Worm (Caenorhabditis elegans) whole organism, late embryonic: Measurements from ENCODE around the gene sra-8.

ENCODE experiments used
- ama-1 ChIP-seq: fragments of 150-350 bp; optimal IDR thresholded peaks from 2 replicates; lab custom pipeline; 2014
- hlh-13 ChIP-seq: fragments of 200-800 bp; sonication (Bioruptor generic); optimal IDR thresholded peaks from 2 replicates; lab custom pipeline; 2018; ENCODE audit warnings: mild to moderate bottlenecking, missing genetic modification characterization, missing compliant biosample characterization
- pax-1 ChIP-seq: fragments of 150-350 bp; optimal IDR thresholded peaks from 2 replicates; lab custom pipeline; 2014; ENCODE audit warnings: missing biosample characterization, missing genetic modification characterization
- unc-55 ChIP-seq: sonication (generic microtip); optimal IDR thresholded peaks from 2 replicates; lab custom pipeline; 2017; ENCODE audit warnings: missing biosample characterization, missing genetic modification reagents, missing genetic modification characterization

DNA sequence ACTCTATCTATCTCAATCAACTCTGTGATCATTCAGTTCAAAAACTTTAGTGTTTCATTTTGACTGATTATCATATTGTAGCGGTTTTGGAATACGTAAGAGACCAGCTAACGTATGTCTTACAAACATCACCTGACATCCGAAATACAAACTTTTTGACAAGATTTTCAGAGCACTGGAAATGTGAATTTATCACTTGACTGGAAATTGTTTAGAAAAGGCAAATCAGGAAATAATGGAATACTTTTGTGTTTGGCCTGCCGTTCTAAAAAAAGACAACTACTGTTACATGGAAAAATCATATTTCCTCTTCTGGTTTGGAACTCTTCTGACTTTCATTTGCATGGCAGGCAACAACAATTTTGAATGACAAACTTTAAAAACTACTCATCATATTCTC lies 14.0 kb downstream of the sra-8 start, which contains the start of gene F35H8.12:
- TF ChIP-seq hlh-13 (GFP tag; lab: Kevin White, UChicago) = no peak
- no peak for TF ChIP-seq pax-1 (tag; lab: Kevin White, UChicago)
- no peak for TF ChIP-seq unc-55 (GFP tag; lab: Kevin White, UChicago)
- no peak for TF ChIP-seq ama-1
